Worm (Caenorhabditis elegans) whole organism, young adult: ENCODE results near the gene nhr-166.

Experiments used
- C17E4.6 ChIP-seq: fragments of 200-800 bp; sonication (Bioruptor generic); IDR thresholded peaks from 2 replicates; pipeline ENCODE4 v1.3.6; 2022; ENCODE audit warnings: missing genetic modification reagents, missing genetic modification characterization, missing compliant biosample characterization
- F37B4.10 ChIP-seq: fragments of 200-800 bp; sonication (Bioruptor generic); IDR thresholded peaks from 2 replicates; pipeline ENCODE4 v1.3.6; 2022; ENCODE audit warnings: missing genetic modification characterization, missing compliant biosample characterization
- F52B5.7 ChIP-seq: sonication (generic microtip); optimal IDR thresholded peaks from 2 replicates; lab custom pipeline; 2016; ENCODE audit warnings: mild to moderate bottlenecking, missing genetic modification characterization, missing compliant biosample characterization
- F57C9.4 ChIP-seq: sonication (generic microtip); optimal IDR thresholded peaks from 2 replicates; lab custom pipeline; 2017; ENCODE audit warnings: mild to moderate bottlenecking, missing genetic modification characterization, missing compliant biosample characterization
- ZK185.1 ChIP-seq: sonication (generic microtip); optimal IDR thresholded peaks from 2 replicates; lab custom pipeline; 2016; ENCODE audit warnings: mild to moderate bottlenecking, missing genetic modification characterization, missing compliant biosample characterization; ENCODE audit not compliant: poor library complexity, severe bottlenecking
- akir-1 ChIP-seq: fragments of 200-800 bp; sonication (Bioruptor generic); optimal IDR thresholded peaks from 2 replicates; lab custom pipeline; 2018; ENCODE audit warnings: mild to moderate bottlenecking, missing genetic modification characterization, moderate library complexity, missing compliant biosample characterization
- aptf-2 ChIP-seq: fragments of 200-800 bp; sonication (Bioruptor generic); conservative IDR thresholded peaks from 2 replicates; pipeline ENCODE4 v1.3.6; 2022; ENCODE audit warnings: missing genetic modification reagents, missing genetic modification characterization, missing compliant biosample characterization
- atf-7 ChIP-seq: sonication (generic microtip); optimal IDR thresholded peaks from 2 replicates; lab custom pipeline; 2017; ENCODE audit warnings: mild to moderate bottlenecking, missing genetic modification characterization, missing compliant biosample characterization
- athp-1 ChIP-seq: sonication (generic microtip); optimal IDR thresholded peaks from 2 replicates; lab custom pipeline; 2017; ENCODE audit warnings: mild to moderate bottlenecking, missing genetic modification characterization, missing compliant biosample characterization
- attf-6 ChIP-seq: fragments of 200-800 bp; sonication (Bioruptor generic); IDR thresholded peaks from 2 replicates; pipeline ENCODE4 v1.3.6; 2022; ENCODE audit warnings: missing genetic modification reagents, missing genetic modification characterization, missing compliant biosample characterization
- ccch-3 ChIP-seq: fragments of 200-800 bp; sonication (Bioruptor generic); optimal IDR thresholded peaks from 2 replicates; lab custom pipeline; 2018; ENCODE audit warnings: mild to moderate bottlenecking, missing genetic modification characterization, missing compliant biosample characterization
- cebp-1 ChIP-seq, 2 experiments: fragments of 200-800 bp in 1 of 2; sonication (Bioruptor generic) in 1 of 2; sonication (generic microtip) in 1 of 2; IDR thresholded peaks in 1 of 2; optimal IDR thresholded peaks in 1 of 2; 2 replicates each; pipeline versions ENCODE4 v1.3.6 to Lab custom; 2017 to 2022; ENCODE audit warnings: missing compliant biosample characterization in 2 of 2, missing genetic modification characterization in 2 of 2, mild to moderate bottlenecking in 1 of 2, missing genetic modification reagents in 1 of 2, moderate library complexity in 1 of 2
- cebp-2 ChIP-seq: fragments of 200-800 bp; sonication (Bioruptor generic); IDR thresholded peaks from 2 replicates; pipeline ENCODE4 v1.3.6; 2022; ENCODE audit warnings: missing genetic modification characterization, missing compliant biosample characterization
- ceh-27 ChIP-seq: fragments of 200-800 bp; sonication (Bioruptor generic); optimal IDR thresholded peaks from 2 replicates; lab custom pipeline; 2018; ENCODE audit warnings: mild to moderate bottlenecking, missing genetic modification characterization, moderate library complexity, missing compliant biosample characterization
- ceh-58 ChIP-seq: fragments of 200-800 bp; sonication (Bioruptor generic); IDR thresholded peaks from 2 replicates; pipeline ENCODE4 v1.3.6; 2022; ENCODE audit warnings: missing genetic modification characterization, missing compliant biosample characterization
- ceh-79 ChIP-seq: sonication (generic microtip); optimal IDR thresholded peaks from 2 replicates; lab custom pipeline; 2017; ENCODE audit warnings: mild to moderate bottlenecking, missing genetic modification characterization, missing compliant biosample characterization
- dox-1 ChIP-seq: fragments of 200-800 bp; sonication (Bioruptor generic); IDR thresholded peaks from 2 replicates; pipeline ENCODE4 v1.3.6; 2022; ENCODE audit warnings: missing genetic modification reagents, missing genetic modification characterization, missing compliant biosample characterization
- efl-1 ChIP-seq: fragments of 150-350 bp; optimal IDR thresholded peaks from 2 replicates; lab custom pipeline; 2014; ENCODE audit warnings: missing biosample characterization, missing genetic modification reagents, missing genetic modification characterization
- egl-44 ChIP-seq: fragments of 200-800 bp; sonication (Bioruptor generic); IDR thresholded peaks from 2 replicates; pipeline ENCODE4 v1.3.6; 2022; ENCODE audit warnings: missing genetic modification reagents, missing genetic modification characterization, missing compliant biosample characterization
- egrh-3 ChIP-seq: fragments of 200-800 bp; sonication (Bioruptor generic); IDR thresholded peaks from 2 replicates; pipeline ENCODE4 v1.3.6; 2022; ENCODE audit warnings: missing genetic modification reagents, missing genetic modification characterization, missing compliant biosample characterization
- ekl-4 ChIP-seq: fragments of 200-800 bp; sonication (Bioruptor generic); IDR thresholded peaks from 2 replicates; pipeline ENCODE4 v1.3.6; 2022; ENCODE audit warnings: missing genetic modification reagents, missing genetic modification characterization, missing compliant biosample characterization
- gei-17 ChIP-seq: fragments of 200-800 bp; sonication (Bioruptor generic); optimal IDR thresholded peaks from 2 replicates; lab custom pipeline; 2018; ENCODE audit warnings: mild to moderate bottlenecking, missing genetic modification characterization, missing compliant biosample characterization
- hmg-20 ChIP-seq: fragments of 200-800 bp; sonication (Bioruptor generic); IDR thresholded peaks from 2 replicates; pipeline ENCODE4 v1.3.6; 2022; ENCODE audit warnings: missing genetic modification reagents, missing genetic modification characterization, missing compliant biosample characterization
- lag-1 ChIP-seq: fragments of 200-800 bp; sonication (Bioruptor generic); IDR thresholded peaks from 2 replicates; pipeline ENCODE4 v1.3.6; 2022; ENCODE audit warnings: missing genetic modification reagents, missing genetic modification characterization, missing compliant biosample characterization
- lin-35 ChIP-seq, 3 experiments: fragments of 150-350 bp in 2 of 3; sonication (generic microtip) in 1 of 3; optimal IDR thresholded peaks; 2 replicates each; lab custom pipeline; 2014 to 2018; ENCODE audit warnings: missing biosample characterization in 3 of 3, missing genetic modification characterization in 3 of 3, missing genetic modification reagents in 3 of 3
- lin-40 ChIP-seq: sonication (generic microtip); optimal IDR thresholded peaks from 2 replicates; lab custom pipeline; 2016; ENCODE audit warnings: missing genetic modification characterization, mild to moderate bottlenecking, missing compliant biosample characterization, missing genotype, missing genetic modification reagents
- lin-54 ChIP-seq: fragments of 200-800 bp; sonication (Bioruptor generic); optimal IDR thresholded peaks from 2 replicates; lab custom pipeline; 2018; ENCODE audit warnings: mild to moderate bottlenecking, missing genetic modification characterization, missing compliant biosample characterization
- lsy-27 ChIP-seq: sonication (generic microtip); optimal IDR thresholded peaks from 2 replicates; lab custom pipeline; 2017; ENCODE audit warnings: missing genetic modification characterization, mild to moderate bottlenecking, missing compliant biosample characterization, antibody characterized with exemption, missing genotype, borderline replicate concordance; ENCODE audit not compliant: insufficient read depth
- madf-6 ChIP-seq: fragments of 200-800 bp; sonication (Bioruptor generic); IDR thresholded peaks from 2 replicates; pipeline ENCODE4 v1.3.6; 2022; ENCODE audit warnings: missing genetic modification reagents, missing genetic modification characterization, missing compliant biosample characterization
- mxl-1 ChIP-seq: sonication (generic microtip); optimal IDR thresholded peaks from 2 replicates; lab custom pipeline; 2016; ENCODE audit warnings: missing genetic modification characterization, missing compliant biosample characterization
- nfya-2 ChIP-seq: fragments of 200-800 bp; sonication (Bioruptor generic); IDR thresholded peaks from 2 replicates; pipeline ENCODE4 v1.3.6; 2022; ENCODE audit warnings: missing genetic modification reagents, missing genetic modification characterization, missing compliant biosample characterization
- nfyb-1 ChIP-seq: fragments of 200-800 bp; sonication (Bioruptor generic); IDR thresholded peaks from 2 replicates; pipeline ENCODE4 v1.3.6; 2022; ENCODE audit warnings: missing genetic modification reagents, missing genetic modification characterization, missing compliant biosample characterization
- nhr-27 ChIP-seq: fragments of 200-800 bp; sonication (Bioruptor generic); optimal IDR thresholded peaks from 2 replicates; lab custom pipeline; 2018; ENCODE audit warnings: mild to moderate bottlenecking, missing genetic modification characterization, moderate library complexity, missing compliant biosample characterization
- nhr-80 ChIP-seq: sonication (generic microtip); optimal IDR thresholded peaks from 2 replicates; lab custom pipeline; 2016; ENCODE audit warnings: missing genetic modification characterization, missing compliant biosample characterization
- nhr-90 ChIP-seq: sonication (generic microtip); optimal IDR thresholded peaks from 2 replicates; lab custom pipeline; 2016; ENCODE audit warnings: missing genotype, mild to moderate bottlenecking, missing genetic modification characterization, missing compliant biosample characterization
- pha-4 ChIP-seq: fragments of 150-350 bp; sonication (generic microtip); optimal IDR thresholded peaks from 2 replicates; lab custom pipeline; 2014; ENCODE audit warnings: missing biosample characterization, missing genetic modification reagents, missing genetic modification characterization
- sea-2 ChIP-seq: fragments of 200-800 bp; sonication (Bioruptor generic); IDR thresholded peaks from 2 replicates; pipeline ENCODE4 v1.3.6; 2022; ENCODE audit warnings: missing genetic modification characterization, missing compliant biosample characterization
- snpc-4 ChIP-seq, 5 experiments: fragments of 150-350 bp in 1 of 5; sonication (generic microtip) in 4 of 5; optimal IDR thresholded peaks; 2 replicates each; lab custom pipeline; 2014 to 2018; ENCODE audit warnings: missing genetic modification characterization in 5 of 5, missing biosample characterization in 3 of 5, antibody characterized with exemption in 2 of 5, mild to moderate bottlenecking in 2 of 5, missing compliant biosample characterization in 2 of 5, missing genotype in 2 of 5, moderate library complexity in 2 of 5, missing genetic modification reagents in 1 of 5
- tbp1 ChIP-seq: fragments of 200-800 bp; sonication (Bioruptor generic); optimal IDR thresholded peaks from 2 replicates; lab custom pipeline; 2018; ENCODE audit warnings: mild to moderate bottlenecking, missing genetic modification characterization, missing compliant biosample characterization
- tbx-9 ChIP-seq: sonication (generic microtip); optimal IDR thresholded peaks from 2 replicates; lab custom pipeline; 2016; ENCODE audit warnings: borderline replicate concordance, missing genetic modification characterization, inconsistent platforms, missing compliant biosample characterization
- xnd-1 ChIP-seq: sonication (generic microtip); optimal IDR thresholded peaks from 2 replicates; lab custom pipeline; 2016; ENCODE audit warnings: missing genotype, missing genetic modification reagents, missing genetic modification characterization, missing compliant biosample characterization
- zim-3 ChIP-seq: sonication (generic microtip); optimal IDR thresholded peaks from 2 replicates; lab custom pipeline; 2017; ENCODE audit warnings: mild to moderate bottlenecking, missing genetic modification characterization, moderate library complexity, missing compliant biosample characterization
- ztf-18 ChIP-seq: sonication (generic microtip); optimal IDR thresholded peaks from 2 replicates; lab custom pipeline; 2016; ENCODE audit warnings: missing genotype, mild to moderate bottlenecking, missing genetic modification characterization, missing compliant biosample characterization

The nhr-166 gene

DNA sequence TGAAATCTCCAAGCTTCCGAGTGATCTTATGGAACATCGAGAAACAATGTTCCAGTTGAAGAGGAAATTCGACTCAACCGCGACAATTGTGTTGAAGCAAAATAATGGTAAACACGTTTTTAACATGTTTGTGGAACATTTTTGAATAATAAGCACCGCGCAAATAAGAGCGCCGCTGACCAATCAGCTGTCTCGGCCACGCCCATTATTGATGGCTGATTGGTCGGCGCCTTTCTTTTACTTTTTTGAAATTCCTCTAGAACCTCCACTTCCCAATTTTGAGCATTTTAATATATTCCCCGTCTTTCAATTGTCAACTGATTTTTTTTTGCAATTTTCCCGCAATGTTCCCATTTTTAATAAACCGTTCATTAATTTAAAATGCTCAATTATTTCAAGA lies 28.1 kb downstream of the nhr-166 start:
- TF ChIP-seq F52B5.7 = no peak
- 0 out of 2 replicates have a peak, but pooled peaks have one; percentile 54 for TF ChIP-seq nfyb-1 (GFP tag; lab: Robert Waterston, UW)

DNA sequence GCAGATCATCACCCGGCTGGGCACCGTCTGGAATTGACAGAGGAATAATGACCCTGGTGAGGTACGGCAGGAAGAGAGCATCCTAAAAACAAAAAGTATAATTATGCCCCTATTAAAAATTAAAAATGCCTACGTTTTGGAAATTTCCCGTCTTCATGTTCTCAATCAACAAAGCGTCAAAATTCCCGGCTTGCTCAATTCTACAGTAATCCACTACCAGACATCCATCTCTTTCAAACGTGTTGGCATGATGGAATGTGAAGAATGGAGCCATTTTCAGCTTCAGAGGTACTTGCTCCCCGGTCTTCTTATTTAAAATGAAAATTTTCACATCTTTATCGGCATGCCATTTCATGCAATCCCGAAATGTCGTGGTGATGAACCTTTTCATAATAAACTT lies 29.3 kb downstream of the nhr-166 start:
- TF ChIP-seq cebp-2 (GFP tag; lab: Robert Waterston, UW) = no peak
- TF ChIP-seq nfya-2 = no peak
- no peak for TF ChIP-seq madf-6
- TF ChIP-seq ccch-3 = no peak
- no peak for TF ChIP-seq xnd-1 (tag; lab: Kevin White, UChicago)
- no peak for TF ChIP-seq egrh-3 (GFP tag; lab: Robert Waterston, UW)
- no peak for TF ChIP-seq sea-2 (GFP tag; lab: Robert Waterston, UW)
- TF ChIP-seq atf-7 (tag; lab: Kevin White, UChicago) = no peak
- no peak for TF ChIP-seq dox-1
- TF ChIP-seq ztf-18 = no peak
- no peak for TF ChIP-seq lin-40 (tag; lab: Kevin White, UChicago)
- TF ChIP-seq aptf-2 (GFP tag; lab: Robert Waterston, UW) = no peak
- no peak for TF ChIP-seq F37B4.10 (GFP tag; lab: Robert Waterston, UW)
- no peak for TF ChIP-seq ceh-58 (GFP tag; lab: Robert Waterston, UW)
- no peak for TF ChIP-seq zim-3 (tag; lab: Kevin White, UChicago)
- no peak for TF ChIP-seq efl-1 (GFP tag; lab: Kevin White, UChicago)
- no peak for TF ChIP-seq lin-54 (GFP tag; lab: Kevin White, UChicago)
- no peak for TF ChIP-seq nhr-90 (tag; lab: Kevin White, UChicago)
- TF ChIP-seq gei-17 = no peak
- TF ChIP-seq tbx-9 (tag; lab: Kevin White, UChicago) = no peak
- TF ChIP-seq, all 124 proteins: peak for 0

DNA sequence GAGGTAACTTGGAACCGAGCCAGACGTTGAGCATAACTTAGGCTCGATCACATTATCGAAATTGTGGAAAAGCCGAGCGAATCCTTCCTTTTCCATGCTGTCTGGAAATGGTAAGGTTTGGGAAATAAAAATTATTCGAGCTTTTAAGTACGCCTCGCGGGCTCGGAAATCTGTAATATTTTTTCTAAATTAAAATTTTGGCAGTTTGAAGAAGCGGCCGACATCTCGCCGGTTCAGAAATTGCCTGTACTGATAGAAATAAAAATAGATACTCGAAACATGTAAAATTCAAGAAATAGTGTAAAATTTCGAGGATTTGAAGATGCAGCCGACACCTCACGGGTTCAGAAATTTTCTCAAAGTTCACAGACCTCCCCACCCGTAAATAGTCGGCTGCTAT lies 30.7 kb downstream of the nhr-166 start, which contains the start of gene bcmo-2:
bcmo-2 (minus strand) TSS at position 101 of the 400 bp plus-strand sequence.
- TF ChIP-seq snpc-4 (GFP tag; optimal IDR thresholded peaks at IDR 0.05; lab: Kevin White, UChicago) = no peak
- peak in 2 of 4 experiments; percentile 1 to 35 for TF ChIP-seq snpc-4 (tag; optimal IDR thresholded peaks at IDR 0.05; lab: Kevin White, UChicago)
- no peak for TF ChIP-seq ekl-4 (GFP tag; lab: Robert Waterston, UW)

DNA sequence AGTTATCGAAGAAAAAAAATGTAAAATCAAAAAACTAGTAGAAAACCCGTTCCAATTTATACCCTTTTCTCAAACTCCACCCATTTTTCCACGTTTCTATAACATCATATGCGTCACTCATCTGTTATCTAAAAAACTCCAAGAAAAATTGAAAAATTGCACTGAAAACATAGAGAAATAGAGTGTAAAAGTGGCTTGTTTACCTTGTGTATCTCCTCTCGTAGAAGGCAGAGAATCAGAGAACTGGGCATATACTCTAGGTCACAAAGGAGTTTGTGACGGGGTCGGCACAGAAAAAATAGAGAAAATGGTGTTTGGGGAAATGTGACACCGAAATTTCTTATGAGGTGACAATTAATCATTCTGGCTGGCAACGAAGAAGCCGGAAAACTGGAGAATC lies 31.2 kb downstream of the nhr-166 start:
- TF ChIP-seq ceh-79 (no peak), lin-35 (GFP tag; optimal IDR thresholded peaks at IDR 0.05; lab: Kevin White, UChicago) (no peak), cebp-1 (GFP tag; IDR thresholded peaks at IDR 0.05; lab: Robert Waterston, UW) (no peak), cebp-1 (tag; optimal IDR thresholded peaks at IDR 0.05; lab: Kevin White, UChicago) (peak; percentile 55), tbp1 (GFP tag; lab: Kevin White, UChicago) (no peak), tbx-9 (tag; lab: Kevin White, UChicago) (no peak), attf-6 (no peak), lin-40 (tag; lab: Kevin White, UChicago) (no peak), ztf-18 (no peak), ekl-4 (GFP tag; lab: Robert Waterston, UW) (no peak), nhr-80 (tag; lab: Kevin White, UChicago) (peak; percentile 87), lag-1 (GFP tag; lab: Robert Waterston, UW) (no peak), egl-44 (GFP tag; lab: Robert Waterston, UW) (no peak), C17E4.6 (GFP tag; lab: Robert Waterston, UW) (no peak), F57C9.4 (no peak), mxl-1 (tag; lab: Kevin White, UChicago) (no peak), pha-4 (tag; lab: Kevin White, UChicago) (peak; percentile 52), ceh-27 (GFP tag; lab: Kevin White, UChicago) (no peak), egrh-3 (GFP tag; lab: Robert Waterston, UW) (no peak), athp-1 (tag; lab: Kevin White, UChicago) (no peak), ZK185.1 (tag; lab: Kevin White, UChicago) (no peak), hmg-20 (no peak), lsy-27 (no peak), akir-1 (GFP tag; lab: Kevin White, UChicago) (no peak), nhr-27 (tag; lab: Kevin White, UChicago) (no peak), nfya-2 (no peak)
